Fruit fly (Drosophila melanogaster): ENCODE measurements around the gene Hsp26.

The Hsp26 gene

dm6 chr3L:9381602-9382001 lies 4.4 kb upstream of the Hsp26 start, which contains the start of gene Hsp23:
Gene Hsp23, plus strand, starts transcription at chr3L:9381882.
- peak; percentile 66 for TF ChIP-seq psq (GFP tag; optimal IDR thresholded peaks at IDR 0.05)
- peak; percentile 50 for TF ChIP-seq fru (GFP tag; optimal IDR thresholded peaks at IDR 0.05)
- TF ChIP-seq woc (GFP tag; optimal IDR thresholded peaks at IDR 0.05), result peak; percentile 26
- peak; percentile 27 for TF ChIP-seq Sp1 (GFP tag; optimal IDR thresholded peaks at IDR 0.05)
- TF ChIP-seq GATAd (GFP tag; optimal IDR thresholded peaks at IDR 0.05), result no peak
- peak; percentile 28 for TF ChIP-seq HLH106 (tag; optimal IDR thresholded peaks at IDR 0.05)
- no peak for TF ChIP-seq lola (GFP tag; optimal IDR thresholded peaks at IDR 0.05)
- TF ChIP-seq Rel (GFP tag; optimal IDR thresholded peaks at IDR 0.05), result no peak
- peak; percentile 47 for TF ChIP-seq Rel (tag; optimal IDR thresholded peaks at IDR 0.05)
- peak; percentile 59 for TF ChIP-seq Hnf4 (GFP tag; optimal IDR thresholded peaks at IDR 0.05)
- peak; percentile 60 for TF ChIP-seq br (GFP tag; optimal IDR thresholded peaks at IDR 0.05)
- TF ChIP-seq Hr83 (GFP tag; optimal IDR thresholded peaks at IDR 0.05; ENCODE audit: poor library complexity, severe bottlenecking), result peak; percentile 88
- peak; percentile 43 to 45 for TF ChIP-seq foxo (GFP tag; optimal IDR thresholded peaks at IDR 0.05)
- TF ChIP-seq Vsx2 (GFP tag; optimal IDR thresholded peaks at IDR 0.05; ENCODE audit: partially characterized antibody), result no peak
- no peak for TF ChIP-seq N (GFP tag; optimal IDR thresholded peaks at IDR 0.05)
- TF ChIP-seq h (GFP tag; optimal IDR thresholded peaks at IDR 0.05), result peak; percentile 35
- peak; percentile 37 for TF ChIP-seq rgr (GFP tag; optimal IDR thresholded peaks at IDR 0.05)
- peak; percentile 59 for TF ChIP-seq Dif (GFP tag; optimal IDR thresholded peaks at IDR 0.05; ENCODE audit: partially characterized antibody)
- no peak for TF ChIP-seq CG9705 (GFP tag; optimal IDR thresholded peaks at IDR 0.05)
- no peak for TF ChIP-seq Mio (GFP tag; optimal IDR thresholded peaks at IDR 0.05)
- peak; percentile 32 for TF ChIP-seq Jra (GFP tag; optimal IDR thresholded peaks at IDR 0.05)
- peak; percentile 12 for TF ChIP-seq CG32264 (GFP tag; optimal IDR thresholded peaks at IDR 0.05)
- peak; percentile 58 for TF ChIP-seq CrebA (GFP tag; optimal IDR thresholded peaks at IDR 0.05; ENCODE audit: borderline replicate concordance)
- peak in 1 of 2 experiments; percentile 7 for TF ChIP-seq dl (GFP tag; optimal IDR thresholded peaks at IDR 0.05; ENCODE audit: insufficient read depth in 1 of 2, partially characterized antibody in 2 of 2)
- peak; percentile 53 for TF ChIP-seq OdsH (GFP tag; optimal IDR thresholded peaks at IDR 0.05)
- no peak for TF ChIP-seq usp (GFP tag; optimal IDR thresholded peaks at IDR 0.05)
- TF ChIP-seq sage (GFP tag; optimal IDR thresholded peaks at IDR 0.05), result peak; percentile 6
- peak; percentile 71 for TF ChIP-seq brk (GFP tag; optimal IDR thresholded peaks at IDR 0.05)

- TF ChIP-seq woc (GFP tag; optimal IDR thresholded peaks at IDR 0.05) (peak; percentile 6), dl (GFP tag; optimal IDR thresholded peaks at IDR 0.05; ENCODE audit: insufficient read depth in 1 of 2, partially characterized antibody in 2 of 2) (peak in 1 of 2 experiments; percentile 22), Sp1 (GFP tag; optimal IDR thresholded peaks at IDR 0.05) (peak; percentile 36), CG9705 (GFP tag; optimal IDR thresholded peaks at IDR 0.05) (peak; percentile 39), foxo (GFP tag; optimal IDR thresholded peaks at IDR 0.05) (no peak), HLH106 (tag; optimal IDR thresholded peaks at IDR 0.05) (peak; percentile 7), Rel (GFP tag; optimal IDR thresholded peaks at IDR 0.05) (no peak), Rel (tag; optimal IDR thresholded peaks at IDR 0.05) (peak; percentile 70), rgr (GFP tag; optimal IDR thresholded peaks at IDR 0.05) (no peak)
Measured at dm6 chr3L:9380344-9380849, 3.2 kb upstream of the Hsp26 start.

dm6 chr3L:9379484-9380343 lies 2.5 kb upstream of the Hsp26 start, which contains the start of gene Hsp67Ba:
Gene Hsp67Ba, minus strand, starts transcription at chr3L:9379534.
- TF ChIP-seq lola (GFP tag; optimal IDR thresholded peaks at IDR 0.05) (no peak), dl (GFP tag; optimal IDR thresholded peaks at IDR 0.05; ENCODE audit: insufficient read depth in 1 of 2, partially characterized antibody in 2 of 2) (no peak), Sp1 (GFP tag; optimal IDR thresholded peaks at IDR 0.05) (no peak), GATAd (GFP tag; optimal IDR thresholded peaks at IDR 0.05) (no peak), Myc (optimal IDR thresholded peaks at IDR 0.05) (no peak), dmrt93B (GFP tag; optimal IDR thresholded peaks at IDR 0.05) (no peak), fru (GFP tag; optimal IDR thresholded peaks at IDR 0.05) (peak; percentile 22), CrebA (GFP tag; optimal IDR thresholded peaks at IDR 0.05; ENCODE audit: borderline replicate concordance) (peak; percentile 51), Dif (GFP tag; optimal IDR thresholded peaks at IDR 0.05; ENCODE audit: partially characterized antibody) (peak; percentile 51), jim (GFP tag; optimal IDR thresholded peaks at IDR 0.05) (no peak), pan (optimal IDR thresholded peaks at IDR 0.05) (no peak), N (GFP tag; optimal IDR thresholded peaks at IDR 0.05) (no peak), sv (GFP tag; optimal IDR thresholded peaks at IDR 0.05) (no peak), Abd-B (GFP tag; optimal IDR thresholded peaks at IDR 0.05) (no peak), Hr78 (GFP tag; optimal IDR thresholded peaks at IDR 0.05) (no peak), psq (GFP tag; optimal IDR thresholded peaks at IDR 0.05) (peak; percentile 49), Vsx2 (GFP tag; optimal IDR thresholded peaks at IDR 0.05; ENCODE audit: partially characterized antibody) (no peak), woc (GFP tag; optimal IDR thresholded peaks at IDR 0.05) (peak; percentile 11), Hr83 (GFP tag; optimal IDR thresholded peaks at IDR 0.05; ENCODE audit: poor library complexity, severe bottlenecking) (peak; percentile 26), ey (GFP tag; optimal IDR thresholded peaks at IDR 0.05) (no peak), dsf (GFP tag; optimal IDR thresholded peaks at IDR 0.05; ENCODE audit: borderline replicate concordance) (no peak)
